Worm (Caenorhabditis elegans): ENCODE results near the gene T14G12.6.

T14G12.6 gene

DNA sequence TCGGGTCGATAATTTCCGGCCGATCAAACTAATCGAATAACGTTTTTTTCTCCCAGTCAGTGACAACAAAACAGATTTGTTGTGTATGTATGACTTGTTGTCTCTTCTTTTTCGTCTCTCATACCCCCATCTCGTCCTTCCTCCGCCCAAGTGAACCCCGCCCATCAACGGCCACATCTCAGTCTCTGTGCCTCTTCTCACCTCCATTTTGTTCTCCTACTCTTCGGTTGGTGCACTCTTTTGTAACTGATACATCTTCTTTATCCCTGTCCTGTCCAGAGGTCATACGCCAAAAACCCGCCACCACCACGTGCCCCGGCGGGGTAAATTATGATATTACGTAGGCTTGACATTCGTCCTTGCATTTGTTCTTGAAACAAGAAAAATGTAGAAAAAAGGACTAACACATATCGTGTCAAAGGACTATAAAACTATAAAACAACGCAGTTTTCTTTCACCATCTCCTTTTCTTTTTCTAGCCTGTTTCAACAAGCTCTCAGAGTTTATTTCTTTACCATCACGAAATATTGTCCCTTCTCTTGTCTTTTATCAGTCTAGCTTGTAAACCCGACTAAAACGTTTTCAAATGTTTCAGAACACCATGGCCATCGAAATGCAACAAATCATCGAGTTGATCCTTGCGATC is 28.3 kb upstream of the T14G12.6 start, which contains the start of gene pmpl-1 (continued):
- TF ChIP-seq pha-4 (GFP tag; IDR thresholded peaks at IDR 0.05) (no peak), pha-4 (tag; optimal IDR thresholded peaks at IDR 0.05) (no peak), F37D6.2 (tag; optimal IDR thresholded peaks at IDR 0.05) (no peak), snpc-1.2 (GFP tag; IDR thresholded peaks at IDR 0.05) (no peak), skn-1 (tag; optimal IDR thresholded peaks at IDR 0.05) (no peak), mdt-29 (GFP tag; IDR thresholded peaks at IDR 0.05) (no peak), duxl-1 (tag; optimal IDR thresholded peaks at IDR 0.05; ENCODE audit: poor library complexity) (no peak), T20F7.1 (GFP tag; optimal IDR thresholded peaks at IDR 0.05) (no peak), zip-2 (tag; optimal IDR thresholded peaks at IDR 0.05) (no peak), lir-3 (tag; optimal IDR thresholded peaks at IDR 0.05) (no peak), dmd-8 (GFP tag; IDR thresholded peaks at IDR 0.05) (no peak), egl-43 (GFP tag; IDR thresholded peaks at IDR 0.05) (no peak), nhr-41 (GFP tag; IDR thresholded peaks at IDR 0.05) (no peak), ceh-82 (tag; optimal IDR thresholded peaks at IDR 0.05) (no peak), mes-2 (tag; optimal IDR thresholded peaks at IDR 0.05; ENCODE audit: poor library complexity, severe bottlenecking) (peak; percentile 18), daf-19 (GFP tag; conservative IDR thresholded peaks at IDR 0.05) (no peak), tag-97 (GFP tag; IDR thresholded peaks at IDR 0.05) (no peak), zip-11 (GFP tag; IDR thresholded peaks at IDR 0.05) (no peak), attf-4 (tag; optimal IDR thresholded peaks at IDR 0.05) (no peak), dpl-1 (GFP tag; optimal IDR thresholded peaks at IDR 0.05) (no peak), sdz-12 (GFP tag; optimal IDR thresholded peaks at IDR 0.05) (no peak), F10B5.3 (tag; optimal IDR thresholded peaks at IDR 0.05) (no peak), madf-9 (GFP tag; conservative IDR thresholded peaks at IDR 0.05) (no peak), nhr-77 (tag; optimal IDR thresholded peaks at IDR 0.05) (no peak), mdl-1 (tag; optimal IDR thresholded peaks at IDR 0.05) (peak; percentile 71 to 72)

DNA sequence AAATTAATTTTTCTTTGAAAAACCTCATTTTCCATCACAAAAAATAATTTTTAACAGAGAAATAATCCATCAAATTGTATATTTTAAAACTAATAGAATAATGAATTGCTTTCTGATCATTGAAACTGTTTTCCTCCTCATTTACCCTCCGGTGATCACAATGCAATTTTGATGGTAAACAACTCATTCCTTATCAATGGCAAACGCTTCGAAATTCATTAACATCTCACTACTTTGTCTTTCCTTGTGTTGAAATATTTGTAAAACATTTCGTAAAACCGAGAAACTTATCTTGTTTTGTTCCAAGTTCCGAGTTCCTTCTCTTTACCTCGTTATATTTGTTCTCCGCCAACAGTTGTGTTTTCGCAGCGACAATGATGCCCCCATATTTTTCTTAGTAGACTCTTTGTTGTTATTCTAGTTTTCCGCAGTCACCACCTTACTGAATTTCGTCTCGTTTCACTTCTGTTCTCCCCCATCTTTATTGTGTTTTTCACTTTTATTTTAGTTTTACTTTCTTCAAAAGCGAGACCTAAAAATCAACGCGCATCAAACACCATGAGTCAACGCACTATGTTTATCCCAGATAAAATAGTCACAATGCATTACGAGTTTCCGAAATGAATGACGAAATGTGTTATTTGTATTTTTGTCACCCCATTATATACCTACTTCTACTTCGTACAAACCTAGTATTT is 26.0 kb upstream of the T14G12.6 start:
- TF ChIP-seq lin-39 (tag; optimal IDR thresholded peaks at IDR 0.05) (no peak), zag-1 (tag; optimal IDR thresholded peaks at IDR 0.05) (no peak), hlh-30 (tag; optimal IDR thresholded peaks at IDR 0.05; ENCODE audit: insufficient read depth) (peak; percentile 13), pqm-1 (tag; optimal IDR thresholded peaks at IDR 0.05) (peak; percentile 32), nhr-28 (tag; optimal IDR thresholded peaks at IDR 0.05) (peak; percentile 24), dve-1 (tag; optimal IDR thresholded peaks at IDR 0.05; ENCODE audit: insufficient read depth) (peak; percentile 30), daf-16 (GFP tag; optimal IDR thresholded peaks at IDR 0.05) (no peak), daf-16 (tag; optimal IDR thresholded peaks at IDR 0.05) (peak; percentile 96)

DNA sequence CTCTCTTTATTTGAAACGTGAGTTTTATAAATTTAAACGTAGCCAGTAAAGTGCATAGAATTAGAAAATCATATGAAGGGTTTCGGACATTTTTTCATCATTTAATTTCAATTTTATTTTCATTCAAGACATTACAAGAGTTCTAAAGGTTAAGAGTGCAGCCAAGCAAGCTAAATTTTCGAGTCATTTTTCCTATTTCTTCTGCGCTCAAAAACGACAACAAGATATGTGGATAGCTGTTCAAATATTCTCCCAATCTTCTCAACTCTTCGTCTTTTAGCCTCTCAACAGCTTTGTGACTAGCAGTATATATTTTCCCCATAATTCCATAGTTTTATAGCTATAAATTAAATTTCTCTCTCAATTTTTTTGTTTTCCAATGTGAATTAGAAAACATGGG is 24.4 kb upstream of the T14G12.6 start:
- TF ChIP-seq unc-62 (GFP tag; optimal IDR thresholded peaks at IDR 0.05 in 1 of 2) (peak in 1 of 2 experiments; percentile 97), unc-62 (tag; optimal IDR thresholded peaks at IDR 0.05) (no peak), daf-12 (tag; optimal IDR thresholded peaks at IDR 0.05) (no peak)

- TF ChIP-seq egl-27 (tag; optimal IDR thresholded peaks at IDR 0.05) (no peak), arid-1 (GFP tag; conservative IDR thresholded peaks at IDR 0.05) (no peak), skn-1 (tag; optimal IDR thresholded peaks at IDR 0.05) (no peak), egl-43 (GFP tag; IDR thresholded peaks at IDR 0.05) (no peak), duxl-1 (tag; optimal IDR thresholded peaks at IDR 0.05; ENCODE audit: poor library complexity) (no peak), cey-2 (tag; optimal IDR thresholded peaks at IDR 0.05; ENCODE audit: borderline replicate concordance, insufficient read depth) (no peak), aha-1 (tag) (peak; percentile 27)
Measured at ce11 chrX:3781040-3781439, 21.8 kb upstream of the T14G12.6 start, which contains the start of gene marg-1. TSS of gene marg-1 (minus strand) at chrX:3781140.

All from whole organism, L4 larva.